Fruit fly (Drosophila melanogaster) Kc167 (cell line): ENCODE data around the gene zfh1.

ENCODE experiments used
- Myc ChIP-seq: fragments of >200 bp; optimal IDR thresholded peaks from 2 replicates; lab custom pipeline; 2017; ENCODE audit warnings: missing external identifiers
- Sin3A ChIP-seq: fragments of >200 bp; optimal IDR thresholded peaks from 2 replicates; lab custom pipeline; 2018; ENCODE audit warnings: missing external identifiers
- h ChIP-seq: fragments of >200 bp; optimal IDR thresholded peaks from 3 replicates; lab custom pipeline; 2018; ENCODE audit warnings: missing external identifiers
- insv ChIP-seq: fragments of >200 bp; optimal IDR thresholded peaks from 3 replicates; lab custom pipeline; 2018; ENCODE audit warnings: missing external identifiers
- psq ChIP-seq: fragments of >200 bp; optimal IDR thresholded peaks from 2 replicates; lab custom pipeline; 2017; ENCODE audit warnings: missing external identifiers
- ttk ChIP-seq: sonication (Bioruptor generic); optimal IDR thresholded peaks from 2 replicates; lab custom pipeline; 2017; ENCODE audit warnings: missing external identifiers

The zfh1 gene

dm6 chr3R:30806490-30807195 lies 40.9 kb downstream of the zfh1 start, which contains the start of the genes wts and dj-1beta:
Gene wts, minus strand, starts transcription at chr3R:30806619.
Gene dj-1beta, plus strand, starts transcription at chr3R:30807117.
- no peak for TF ChIP-seq Myc (lab: Kevin White, UChicago)
- TF ChIP-seq psq (lab: Kevin White, UChicago) = no peak
- TF ChIP-seq Sin3A (lab: Kevin White, UChicago) = no peak
- TF ChIP-seq ttk (lab: Kevin White, UChicago) = no peak
- TF ChIP-seq insv (lab: Kevin White, UChicago) = no peak
- TF ChIP-seq h (lab: Kevin White, UChicago) = no peak

DNA sequence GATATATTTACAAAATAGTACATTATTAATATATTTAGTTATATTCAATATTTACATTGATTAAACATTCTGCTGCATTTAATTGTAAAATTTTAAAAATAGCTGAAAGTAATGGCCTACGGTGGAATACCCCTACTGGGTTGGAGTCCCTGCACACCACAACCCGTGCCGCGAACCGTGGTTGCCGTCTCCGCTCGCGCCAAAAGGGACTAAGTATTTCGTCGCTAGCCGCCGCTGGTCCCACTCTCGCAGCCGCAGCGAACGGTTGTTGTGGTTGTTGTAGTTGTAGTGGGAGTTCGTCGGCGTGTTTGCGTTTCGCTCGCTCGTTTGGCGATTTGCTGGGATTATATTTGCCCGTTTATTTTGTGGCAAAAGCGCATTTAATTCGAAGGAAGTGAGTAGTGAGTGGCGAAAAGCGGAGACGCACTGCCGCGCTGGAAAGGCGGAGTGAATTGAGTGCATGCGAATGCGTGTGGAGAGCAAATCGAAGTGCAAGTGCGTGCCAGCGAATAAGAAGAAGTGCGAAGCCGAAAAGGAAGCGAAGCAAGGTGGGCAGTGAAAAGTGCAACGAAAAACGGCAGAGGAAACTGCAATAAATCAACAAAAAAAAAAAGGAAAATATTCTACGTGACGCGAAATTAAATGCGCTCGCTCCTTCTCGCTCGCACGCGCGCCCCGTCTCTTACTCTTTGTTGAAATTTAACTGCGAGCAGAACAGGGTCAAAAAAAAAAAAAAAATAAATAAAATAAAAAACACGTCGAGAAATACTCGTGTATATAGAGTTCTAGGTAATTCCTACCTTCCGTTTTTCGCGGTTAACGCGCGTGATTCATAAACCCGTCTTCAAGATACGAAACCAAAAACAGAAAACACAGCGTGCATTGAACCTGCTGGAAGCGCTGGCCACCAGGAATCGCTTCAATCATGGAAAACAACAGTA lies 42.9 kb downstream of the zfh1 start, which contains the start of gene cindr:
TSS of gene cindr (plus strand) at position 272 of the 941 bp plus-strand sequence.
- no peak for TF ChIP-seq insv (lab: Kevin White, UChicago)
- TF ChIP-seq psq (lab: Kevin White, UChicago) = no peak
- TF ChIP-seq ttk (lab: Kevin White, UChicago) = no peak
- no peak for TF ChIP-seq Sin3A (lab: Kevin White, UChicago)
- TF ChIP-seq h (lab: Kevin White, UChicago) = no peak
- TF ChIP-seq Myc (lab: Kevin White, UChicago) = no peak

DNA sequence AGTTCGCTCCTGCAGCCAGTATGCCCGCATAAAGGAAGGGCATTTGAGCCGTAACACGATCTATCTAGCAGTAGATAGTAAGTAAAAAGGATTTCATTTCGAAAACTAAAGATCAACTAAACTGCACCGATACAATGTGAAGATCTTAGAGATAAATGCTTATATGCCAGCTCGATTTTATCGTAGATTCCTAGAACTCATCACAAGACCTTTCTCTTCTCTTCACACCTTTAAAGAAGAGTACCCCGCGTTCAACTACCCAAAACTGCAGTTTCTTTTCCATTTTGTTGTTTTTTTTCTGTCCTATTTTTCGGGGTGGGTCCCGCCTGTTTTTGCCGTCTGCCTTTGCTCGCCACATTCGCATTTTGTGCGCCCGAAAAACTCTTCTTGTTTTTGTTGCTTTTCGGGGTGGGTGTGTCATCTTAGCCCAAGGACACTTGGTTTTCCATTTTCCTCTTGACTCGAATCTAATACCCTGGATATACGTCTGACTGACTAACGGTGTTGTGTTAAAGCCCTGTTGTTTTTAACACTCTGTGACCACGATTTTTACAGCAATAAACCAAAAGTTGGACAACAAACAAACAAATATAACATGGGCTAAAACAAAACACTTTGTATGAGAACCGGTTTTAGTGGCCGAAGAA lies 43.7 kb downstream of the zfh1 start:
- TF ChIP-seq Myc (lab: Kevin White, UChicago) = no peak
- TF ChIP-seq insv (lab: Kevin White, UChicago) = no peak
- no peak for TF ChIP-seq Sin3A (lab: Kevin White, UChicago)
- TF ChIP-seq ttk (lab: Kevin White, UChicago) = no peak
- no peak for TF ChIP-seq psq (lab: Kevin White, UChicago)
- no peak for TF ChIP-seq h (lab: Kevin White, UChicago)

- TF ChIP-seq Myc (lab: Kevin White, UChicago) (no peak), ttk (lab: Kevin White, UChicago) (no peak), Sin3A (lab: Kevin White, UChicago) (no peak), h (lab: Kevin White, UChicago) (no peak), insv (lab: Kevin White, UChicago) (no peak)
These were observed 44.6 kb downstream of the zfh1 start for dm6 chr3R:30810274-30810813.

DNA sequence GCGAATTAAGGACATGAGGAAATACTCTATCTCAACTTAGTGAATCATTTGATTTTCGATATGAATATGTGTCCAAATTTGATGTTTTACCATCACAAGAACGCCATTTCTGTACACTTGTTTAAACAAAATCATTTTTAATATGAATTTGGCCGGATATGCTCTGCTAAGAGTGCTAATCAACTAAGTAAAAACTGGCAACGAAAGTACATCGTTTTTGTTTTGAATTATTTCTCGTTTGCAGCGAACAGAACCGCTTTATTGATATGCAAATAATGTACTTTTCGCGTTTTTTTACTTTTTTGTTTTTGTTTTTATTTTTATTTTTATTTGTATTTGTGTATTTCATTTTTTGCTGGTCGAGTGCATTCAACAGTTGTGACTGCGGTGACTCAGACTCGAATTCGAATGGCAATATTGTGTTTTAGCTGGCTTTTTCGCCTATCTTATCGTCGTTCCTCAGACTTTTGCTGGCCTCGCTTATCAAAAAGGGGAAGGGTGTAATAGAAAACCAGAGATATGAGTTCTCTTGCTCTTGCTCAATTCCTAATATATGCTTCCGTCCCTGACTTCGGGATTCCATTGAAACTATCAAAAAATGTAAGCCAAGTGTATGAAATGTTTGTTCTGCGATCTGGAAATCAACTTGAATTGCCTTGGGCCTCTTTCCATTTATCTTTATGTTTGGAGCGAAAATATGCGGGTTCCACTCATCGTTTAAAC lies 45.7 kb downstream of the zfh1 start:
- TF ChIP-seq insv (lab: Kevin White, UChicago) = no peak
- TF ChIP-seq psq (lab: Kevin White, UChicago) = no peak
- TF ChIP-seq ttk (lab: Kevin White, UChicago) = no peak
- no peak for TF ChIP-seq Sin3A (lab: Kevin White, UChicago)
- no peak for TF ChIP-seq Myc (lab: Kevin White, UChicago)
- no peak for TF ChIP-seq h (lab: Kevin White, UChicago)

DNA sequence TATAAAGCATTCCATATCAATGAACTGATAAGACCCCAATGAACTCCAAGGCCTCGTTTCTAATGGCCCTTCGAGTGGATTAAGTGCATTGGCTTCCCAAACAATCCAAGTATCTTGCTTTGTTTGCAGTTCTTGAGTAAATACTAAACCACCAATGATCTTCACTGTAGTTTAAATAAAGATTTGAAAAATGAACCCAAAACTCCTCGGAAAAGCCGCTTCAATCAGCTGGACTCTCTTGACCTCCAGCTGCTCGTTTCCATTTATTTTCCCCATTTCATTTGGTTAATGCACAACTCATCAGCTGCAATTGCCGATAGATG lies 46.3 kb downstream of the zfh1 start:
- no peak for TF ChIP-seq Myc (lab: Kevin White, UChicago)
- no peak for TF ChIP-seq psq (lab: Kevin White, UChicago)
- no peak for TF ChIP-seq insv (lab: Kevin White, UChicago)
- no peak for TF ChIP-seq ttk (lab: Kevin White, UChicago)

DNA sequence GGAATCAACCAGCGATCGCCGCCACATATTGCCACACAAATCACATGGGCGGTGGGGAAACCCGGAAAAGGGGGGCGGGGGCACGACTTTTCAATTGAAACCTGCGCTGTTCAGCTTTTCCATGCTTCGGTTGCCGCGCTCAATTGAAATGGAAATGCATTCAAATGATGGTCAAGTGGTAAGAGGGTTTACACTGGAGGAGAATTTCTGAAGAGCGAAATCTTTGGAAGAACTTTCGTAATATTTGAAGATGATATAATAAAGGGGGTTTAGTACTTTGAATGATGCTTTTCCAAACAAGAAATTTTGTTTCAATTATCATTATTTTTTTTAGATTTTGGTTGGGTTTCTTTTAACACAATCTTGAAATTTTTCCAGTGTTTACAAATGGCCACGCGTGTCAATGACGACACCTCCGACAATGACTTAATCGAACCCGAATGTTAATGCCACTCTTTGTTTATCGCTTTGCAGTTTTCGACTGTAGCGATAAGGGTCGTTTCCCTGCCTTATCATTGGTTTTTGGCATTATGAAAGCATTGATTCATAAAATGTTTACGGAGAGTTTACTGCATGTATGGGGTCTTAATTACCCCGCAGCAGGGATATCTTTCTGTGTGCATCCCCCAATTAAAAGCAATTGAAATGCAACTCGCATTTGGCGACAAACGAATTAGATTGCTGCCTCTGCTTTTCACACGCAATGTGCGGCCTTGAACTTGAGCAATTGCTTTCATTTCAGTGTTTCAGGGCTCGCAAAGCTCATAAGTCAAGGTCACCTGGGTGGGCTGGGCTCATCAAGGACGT lies 46.9 kb downstream of the zfh1 start:
- TF ChIP-seq ttk (lab: Kevin White, UChicago) = no peak
- no peak for TF ChIP-seq insv (lab: Kevin White, UChicago)
- no peak for TF ChIP-seq Myc (lab: Kevin White, UChicago)
- no peak for TF ChIP-seq Sin3A (lab: Kevin White, UChicago)
- no peak for TF ChIP-seq h (lab: Kevin White, UChicago)
- no peak for TF ChIP-seq psq (lab: Kevin White, UChicago)

dm6 chr3R:30813903-30814339 lies 48.2 kb downstream of the zfh1 start:
- TF ChIP-seq h (lab: Kevin White, UChicago) (no peak), ttk (lab: Kevin White, UChicago) (no peak), Sin3A (lab: Kevin White, UChicago) (no peak), psq (lab: Kevin White, UChicago) (no peak), Myc (lab: Kevin White, UChicago) (no peak), insv (lab: Kevin White, UChicago) (no peak)

dm6 chr3R:30814597-30815252 lies 49.0 kb downstream of the zfh1 start:
- TF ChIP-seq insv (lab: Kevin White, UChicago) (no peak), ttk (lab: Kevin White, UChicago) (no peak), h (lab: Kevin White, UChicago) (no peak), psq (lab: Kevin White, UChicago) (no peak), Sin3A (lab: Kevin White, UChicago) (no peak), Myc (lab: Kevin White, UChicago) (no peak)
